Worm (Caenorhabditis elegans) whole organism, late embryonic: ENCODE data around the gene ZK742.6.

ENCODE experiments used
- fkh-10 ChIP-seq: fragments of 150-350 bp; optimal IDR thresholded peaks from 2 replicates; lab custom pipeline; 2014; ENCODE audit warnings: missing biosample characterization, missing genetic modification reagents, missing genetic modification characterization
- tbx-2 ChIP-seq: sonication (generic microtip); optimal IDR thresholded peaks from 2 replicates; lab custom pipeline; 2016; ENCODE audit warnings: missing genetic modification characterization, missing compliant biosample characterization

- no peak for TF ChIP-seq fkh-10 (GFP tag; lab: Kevin White, UChicago)
- no peak for TF ChIP-seq tbx-2 (tag; lab: Kevin White, UChicago)
Measured at ce11 chrV:7856641-7857040, 41.9 kb upstream of the ZK742.6 start.
